Worm (Caenorhabditis elegans) whole organism, midembryonic: ENCODE results near the gene clec-66.

ENCODE experiments used
- med-1 ChIP-seq: sonication (generic microtip); optimal IDR thresholded peaks from 2 replicates; lab custom pipeline; 2017; ENCODE audit warnings: missing genetic modification characterization, mild to moderate bottlenecking, missing compliant biosample characterization, antibody characterized with exemption, missing genetic modification reagents; ENCODE audit not compliant: insufficient read depth
- ref-1 ChIP-seq: fragments of 200-800 bp; sonication (Bioruptor generic); conservative IDR thresholded peaks from 2 replicates; pipeline ENCODE4 v1.3.6; 2022; ENCODE audit warnings: missing genetic modification reagents, missing genetic modification characterization, missing compliant biosample characterization

DNA sequence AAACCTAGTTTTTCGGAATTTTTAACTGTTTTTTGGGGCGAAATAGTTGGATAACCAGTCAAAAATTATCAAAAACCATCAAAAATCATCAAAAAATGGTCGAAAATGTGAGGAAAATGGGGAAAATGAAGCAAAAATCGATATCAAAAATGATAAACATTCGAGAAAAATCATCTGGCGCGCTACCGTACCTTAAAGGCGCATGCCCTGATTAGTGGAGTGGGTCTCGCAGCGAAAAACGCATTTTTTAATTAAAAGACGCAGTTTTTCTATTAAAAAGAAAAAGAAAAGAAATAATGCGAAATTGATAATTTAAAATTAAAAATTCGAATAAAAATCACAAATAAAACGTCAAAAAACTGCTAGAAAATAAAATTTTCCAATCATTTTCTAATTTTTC lies 23.8 kb upstream of the clec-66 start, which contains the start of gene F35C5.1:
- TF ChIP-seq ref-1 (GFP tag; lab: Robert Waterston, UW) (no peak), med-1 (no peak)
